Fruit fly (Drosophila melanogaster) whole organism: ENCODE measurements around the gene CG43407.

Experiments
- pan ChIP-seq: fragments of >200 bp; optimal IDR thresholded peaks from 2 replicates; lab custom pipeline; 2017
- psq ChIP-seq: fragments of >200 bp; optimal IDR thresholded peaks from 2 replicates; lab custom pipeline; 2017

dm6 chr3L:19092125-19093058 is 39.2 kb upstream of the CG43407 start, which contains the start of gene MESR6:
- TF ChIP-seq psq (lab: Kevin White, UChicago) (no peak), pan (lab: Kevin White, UChicago) (no peak)
